Worm (Caenorhabditis elegans): ENCODE data around the gene C04E6.7.

Gene C04E6.7

DNA sequence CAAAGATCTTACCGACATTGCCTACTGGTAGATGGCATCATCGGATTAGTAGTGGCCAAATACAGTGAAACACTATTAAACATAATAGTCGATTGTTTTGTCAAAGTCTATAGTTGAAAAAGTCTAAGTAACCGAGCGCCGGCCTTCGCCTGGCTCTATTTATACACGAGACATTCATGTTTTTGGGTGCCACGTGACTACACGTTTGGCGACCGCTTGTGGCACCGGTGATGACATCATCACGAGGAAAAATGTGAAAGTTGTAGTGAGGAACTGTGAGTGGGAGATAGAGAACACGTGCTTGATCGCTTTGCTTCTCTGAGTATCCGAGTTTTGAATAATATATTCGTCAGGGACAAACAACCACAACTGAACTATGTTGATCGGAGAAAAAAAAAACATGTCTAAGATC is 48.8 kb upstream of the C04E6.7 start (continued):
- TF ChIP-seq ceh-62 (tag; optimal IDR thresholded peaks at IDR 0.05) (no peak), ama-1 (optimal IDR thresholded peaks at IDR 0.05) (peak; percentile 34), nhr-25 (tag; optimal IDR thresholded peaks at IDR 0.05; ENCODE audit: borderline replicate concordance, insufficient read depth) (peak; percentile 51), madf-5 (GFP tag; IDR thresholded peaks at IDR 0.05) (no peak), ztf-7 (tag; optimal IDR thresholded peaks at IDR 0.05) (no peak), lir-3 (tag; optimal IDR thresholded peaks at IDR 0.05) (no peak), nhr-111 (GFP tag; optimal IDR thresholded peaks at IDR 0.05) (no peak), ceh-28 (tag; optimal IDR thresholded peaks at IDR 0.05) (no peak), rbr-2 (tag; optimal IDR thresholded peaks at IDR 0.05) (no peak), mdl-1 (tag; optimal IDR thresholded peaks at IDR 0.05) (peak; percentile 57 to 90), hlh-30 (tag; optimal IDR thresholded peaks at IDR 0.05; ENCODE audit: insufficient read depth) (peak; percentile 99), mxl-3 (GFP tag; optimal IDR thresholded peaks at IDR 0.05) (peak; percentile 80), duxl-1 (tag; optimal IDR thresholded peaks at IDR 0.05; ENCODE audit: poor library complexity) (no peak), nhr-41 (GFP tag; IDR thresholded peaks at IDR 0.05) (no peak), attf-4 (tag; optimal IDR thresholded peaks at IDR 0.05) (no peak), mep-1 (tag; optimal IDR thresholded peaks at IDR 0.05) (peak; percentile 74), fos-1 (tag; optimal IDR thresholded peaks at IDR 0.05) (no peak), Y105C5A.15 (GFP tag; IDR thresholded peaks at IDR 0.05) (no peak), vab-7 (GFP tag; IDR thresholded peaks at IDR 0.05) (no peak), sdz-12 (GFP tag; optimal IDR thresholded peaks at IDR 0.05) (no peak), aha-1 (tag) (peak; percentile 91), nhr-10 (tag; optimal IDR thresholded peaks at IDR 0.05) (no peak), saeg-2 (GFP tag; IDR thresholded peaks at IDR 0.05) (no peak), spr-1 (tag; optimal IDR thresholded peaks at IDR 0.05) (peak; percentile 70), dmd-9 (GFP tag; IDR thresholded peaks at IDR 0.05) (no peak), nhr-102 (tag; optimal IDR thresholded peaks at IDR 0.05) (peak; percentile 58), daf-16 (GFP tag; optimal IDR thresholded peaks at IDR 0.05) (peak in 1 of 2 experiments; percentile 75), daf-16 (tag; optimal IDR thresholded peaks at IDR 0.05) (peak; percentile 60), lin-1 (GFP tag; IDR thresholded peaks at IDR 0.05) (peak; percentile 65), snpc-4 (tag; optimal IDR thresholded peaks at IDR 0.05) (no peak), pha-4 (GFP tag; IDR thresholded peaks at IDR 0.05) (peak; percentile 53; the same call in 1 of the 2 replicates), pha-4 (tag; optimal IDR thresholded peaks at IDR 0.05) (no peak), lsy-2 (tag; optimal IDR thresholded peaks at IDR 0.05) (peak in 1 of 2 experiments; percentile 63), lin-13 (GFP tag; optimal IDR thresholded peaks at IDR 0.05) (peak; percentile 14), Y5F2A.4 (GFP tag; optimal IDR thresholded peaks at IDR 0.05) (no peak), nhr-237 (tag; optimal IDR thresholded peaks at IDR 0.05) (no peak), nhr-48 (tag; optimal IDR thresholded peaks at IDR 0.05) (peak; percentile 88), R02D3.7 (tag; optimal IDR thresholded peaks at IDR 0.05) (no peak), lin-29 (GFP tag; IDR thresholded peaks at IDR 0.05) (peak; percentile 66; the same call in 1 of the 2 replicates), ztf-11 (tag; optimal IDR thresholded peaks at IDR 0.05) (no peak), daf-12 (tag; optimal IDR thresholded peaks at IDR 0.05) (no peak), php-3 (GFP tag; IDR thresholded peaks at IDR 0.05) (peak; percentile 18; the same call in 1 of the 2 replicates), lin-15B (tag; optimal IDR thresholded peaks at IDR 0.05) (no peak), cey-2 (tag; optimal IDR thresholded peaks at IDR 0.05; ENCODE audit: borderline replicate concordance, insufficient read depth) (peak; percentile 83), F37D6.2 (tag; optimal IDR thresholded peaks at IDR 0.05) (no peak), hmg-1.1 (GFP tag; IDR thresholded peaks at IDR 0.05) (no peak; the same call in 1 of the 2 replicates), D1046.2 (GFP tag; IDR thresholded peaks at IDR 0.05) (no peak), ceh-32 (tag; optimal IDR thresholded peaks at IDR 0.05; ENCODE audit: poor library complexity) (no peak), lin-39 (tag; optimal IDR thresholded peaks at IDR 0.05) (no peak), F26F4.8 (GFP tag; conservative IDR thresholded peaks at IDR 0.05) (no peak), ctbp-1 (GFP tag; IDR thresholded peaks at IDR 0.05) (no peak; the same call in 1 of the 2 replicates), nhr-11 (tag; optimal IDR thresholded peaks at IDR 0.05) (peak; percentile 87)
